Worm (Caenorhabditis elegans) whole organism, midembryonic: ENCODE results near the gene fbxa-55.

Experiments
- T22C8.4 ChIP-seq: fragments of 200-800 bp; sonication (Bioruptor generic); IDR thresholded peaks from 2 replicates; pipeline ENCODE4 v1.3.6; 2022; ENCODE audit warnings: missing genetic modification characterization, missing compliant biosample characterization
- cog-1 ChIP-seq: sonication (generic microtip); optimal IDR thresholded peaks from 2 replicates; lab custom pipeline; 2016; ENCODE audit warnings: missing genetic modification characterization, missing compliant biosample characterization
- flt-1 ChIP-seq: fragments of 200-800 bp; sonication (Bioruptor generic); IDR thresholded peaks from 2 replicates; pipeline ENCODE4 v1.3.6; 2022; ENCODE audit warnings: missing genetic modification characterization, missing compliant biosample characterization
- klf-2 ChIP-seq: fragments of 200-800 bp; sonication (Bioruptor generic); conservative IDR thresholded peaks from 2 replicates; pipeline ENCODE4 v1.3.6; 2022; ENCODE audit warnings: missing genetic modification reagents, missing genetic modification characterization, missing compliant biosample characterization
- med-1 ChIP-seq: sonication (generic microtip); optimal IDR thresholded peaks from 2 replicates; lab custom pipeline; 2017; ENCODE audit warnings: missing genetic modification characterization, mild to moderate bottlenecking, missing compliant biosample characterization, antibody characterized with exemption, missing genetic modification reagents; ENCODE audit not compliant: insufficient read depth
- ref-1 ChIP-seq: fragments of 200-800 bp; sonication (Bioruptor generic); conservative IDR thresholded peaks from 2 replicates; pipeline ENCODE4 v1.3.6; 2022; ENCODE audit warnings: missing genetic modification reagents, missing genetic modification characterization, missing compliant biosample characterization
- tab-1 ChIP-seq: fragments of 200-800 bp; sonication (Bioruptor generic); IDR thresholded peaks from 2 replicates; pipeline ENCODE4 v1.3.6; 2022; ENCODE audit warnings: missing genetic modification characterization, missing compliant biosample characterization
- ztf-23 ChIP-seq: fragments of 200-800 bp; sonication (Bioruptor generic); IDR thresholded peaks from 2 replicates; pipeline ENCODE4 v1.3.6; 2022; ENCODE audit warnings: missing genetic modification reagents, missing genetic modification characterization, missing compliant biosample characterization
- ztf-29 ChIP-seq: fragments of 200-800 bp; sonication (Bioruptor generic); IDR thresholded peaks from 2 replicates; pipeline ENCODE4 v1.3.6; 2022; ENCODE audit warnings: missing genetic modification reagents, missing genetic modification characterization, missing compliant biosample characterization

Gene fbxa-55

ce11 chrIII:916897-917296 is 19.0 kb downstream of the fbxa-55 start, which contains the start of gene idpp-13:
Gene idpp-13 (minus strand): TSS chrIII:916997.
- TF ChIP-seq tab-1 (GFP tag; lab: Robert Waterston, UW), result no peak
- no peak for TF ChIP-seq ztf-23 (GFP tag; lab: Robert Waterston, UW)
- no peak for TF ChIP-seq ref-1 (GFP tag; lab: Robert Waterston, UW)
- TF ChIP-seq ztf-29 (GFP tag; lab: Robert Waterston, UW), result no peak
- no peak for TF ChIP-seq flt-1
- TF ChIP-seq T22C8.4 (GFP tag; lab: Robert Waterston, UW), result no peak
- TF ChIP-seq med-1 (GFP tag; lab: Kevin White, UChicago), result no peak
- TF ChIP-seq cog-1, result no peak
- TF ChIP-seq klf-2 (GFP tag; lab: Robert Waterston, UW), result no peak

ce11 chrIII:910540-911311 is 25.2 kb downstream of the fbxa-55 start, which contains the start of the genes F23H11.5 and bra-2:
Gene F23H11.5 (minus strand): TSS chrIII:910590.
Gene bra-2 (plus strand): TSS chrIII:911261.
- TF ChIP-seq ztf-29 (GFP tag; lab: Robert Waterston, UW), result no peak
- TF ChIP-seq tab-1 (GFP tag; lab: Robert Waterston, UW), result no peak
- TF ChIP-seq T22C8.4 (GFP tag; lab: Robert Waterston, UW), result no peak
- no peak for TF ChIP-seq cog-1
- TF ChIP-seq ztf-23 (GFP tag; lab: Robert Waterston, UW), result no peak
- TF ChIP-seq flt-1, result no peak
- no peak for TF ChIP-seq klf-2 (GFP tag; lab: Robert Waterston, UW)
- no peak for TF ChIP-seq ref-1 (GFP tag; lab: Robert Waterston, UW)
- no peak for TF ChIP-seq med-1 (GFP tag; lab: Kevin White, UChicago)

- TF ChIP-seq T22C8.4 (GFP tag; lab: Robert Waterston, UW) (no peak), flt-1 (no peak), ztf-29 (GFP tag; lab: Robert Waterston, UW) (no peak), klf-2 (GFP tag; lab: Robert Waterston, UW) (no peak), med-1 (GFP tag; lab: Kevin White, UChicago) (no peak), tab-1 (GFP tag; lab: Robert Waterston, UW) (no peak), ztf-23 (GFP tag; lab: Robert Waterston, UW) (no peak), cog-1 (no peak), ref-1 (GFP tag; lab: Robert Waterston, UW) (no peak)
Observed at ce11 chrIII:909540-909939, 26.3 kb downstream of the fbxa-55 start, which contains the start of gene crls-1. Gene crls-1 (minus strand): TSS chrIII:909902.

- TF ChIP-seq flt-1, result no peak
- TF ChIP-seq ztf-23 (GFP tag; lab: Robert Waterston, UW), result no peak
- no peak for TF ChIP-seq T22C8.4 (GFP tag; lab: Robert Waterston, UW)
- TF ChIP-seq cog-1, result no peak
- TF ChIP-seq klf-2 (GFP tag; lab: Robert Waterston, UW), result no peak
- TF ChIP-seq ztf-29 (GFP tag; lab: Robert Waterston, UW), result no peak
- no peak for TF ChIP-seq tab-1 (GFP tag; lab: Robert Waterston, UW)
- no peak for TF ChIP-seq ref-1 (GFP tag; lab: Robert Waterston, UW)
- no peak for TF ChIP-seq med-1 (GFP tag; lab: Kevin White, UChicago)
Observed at ce11 chrIII:907990-908389, 27.9 kb downstream of the fbxa-55 start.

ce11 chrIII:907311-907710 is 28.6 kb downstream of the fbxa-55 start, which contains the start of gene F23H11.4:
Gene F23H11.4 (minus strand): TSS chrIII:907539.
- TF ChIP-seq med-1 (GFP tag; lab: Kevin White, UChicago), result no peak
- no peak for TF ChIP-seq ref-1 (GFP tag; lab: Robert Waterston, UW)
- TF ChIP-seq klf-2 (GFP tag; lab: Robert Waterston, UW), result no peak
- no peak for TF ChIP-seq ztf-29 (GFP tag; lab: Robert Waterston, UW)
- no peak for TF ChIP-seq ztf-23 (GFP tag; lab: Robert Waterston, UW)
- TF ChIP-seq flt-1, result no peak
- TF ChIP-seq T22C8.4 (GFP tag; lab: Robert Waterston, UW), result no peak
- TF ChIP-seq tab-1 (GFP tag; lab: Robert Waterston, UW), result no peak
- TF ChIP-seq cog-1, result no peak

- no peak for TF ChIP-seq med-1 (GFP tag; lab: Kevin White, UChicago)
- no peak for TF ChIP-seq tab-1 (GFP tag; lab: Robert Waterston, UW)
- TF ChIP-seq T22C8.4 (GFP tag; lab: Robert Waterston, UW), result no peak
- no peak for TF ChIP-seq ref-1 (GFP tag; lab: Robert Waterston, UW)
- TF ChIP-seq ztf-23 (GFP tag; lab: Robert Waterston, UW), result no peak
- TF ChIP-seq klf-2 (GFP tag; lab: Robert Waterston, UW), result no peak
- TF ChIP-seq ztf-29 (GFP tag; lab: Robert Waterston, UW), result no peak
- TF ChIP-seq flt-1, result no peak
- TF ChIP-seq cog-1, result no peak
Observed at ce11 chrIII:901600-902250, 34.2 kb downstream of the fbxa-55 start.

- TF ChIP-seq med-1 (GFP tag; lab: Kevin White, UChicago) (no peak), ref-1 (GFP tag; lab: Robert Waterston, UW) (no peak), flt-1 (no peak), ztf-23 (GFP tag; lab: Robert Waterston, UW) (no peak), cog-1 (no peak), T22C8.4 (GFP tag; lab: Robert Waterston, UW) (no peak), ztf-29 (GFP tag; lab: Robert Waterston, UW) (no peak), klf-2 (GFP tag; lab: Robert Waterston, UW) (no peak), tab-1 (GFP tag; lab: Robert Waterston, UW) (no peak)
Observed at ce11 chrIII:901148-901547, 34.7 kb downstream of the fbxa-55 start, which contains the start of gene sucl-2. Gene sucl-2 (minus strand): TSS chrIII:901412.

- no peak for TF ChIP-seq cog-1
- TF ChIP-seq flt-1, result no peak
- TF ChIP-seq ztf-23 (GFP tag; lab: Robert Waterston, UW), result no peak
Observed at ce11 chrIII:900134-900533, 35.8 kb downstream of the fbxa-55 start.
